Fruit fly (Drosophila melanogaster) whole organism, embryonic: Measurements from ENCODE around the gene Srg3.

Experiments used
- Abd-B ChIP-seq: fragments of 200-800 bp; sonication (Bioruptor generic); optimal IDR thresholded peaks from 2 replicates; lab custom pipeline; 2018; ENCODE audit warnings: missing biosample characterization, mild to moderate bottlenecking, missing genetic modification characterization, moderate library complexity
- CG1647 ChIP-seq: fragments of 200-800 bp; sonication (Bioruptor generic); optimal IDR thresholded peaks from 3 replicates; lab custom pipeline; 2016; ENCODE audit warnings: missing biosample characterization, missing genetic modification characterization
- Deaf1 ChIP-seq: fragments of 200-800 bp; optimal IDR thresholded peaks from 3 replicates; lab custom pipeline; 2019; ENCODE audit warnings: missing biosample characterization, mild to moderate bottlenecking, missing genetic modification characterization, moderate library complexity
- Dip2 ChIP-seq: fragments of 200-800 bp; sonication (Bioruptor generic); IDR thresholded peaks from 2 replicates; pipeline ENCODE4 v1.3.6; 2022; ENCODE audit warnings: missing biosample characterization, missing genetic modification characterization
- Hr78 ChIP-seq, 2 experiments: fragments of 200-800 bp in 1 of 2; fragments of >200 bp in 1 of 2; sonication (Bioruptor generic) in 1 of 2; optimal IDR thresholded peaks; 2 replicates each; lab custom pipeline; 2017 to 2019; ENCODE audit warnings: missing biosample characterization in 2 of 2, missing genetic modification characterization in 2 of 2, mild to moderate bottlenecking in 1 of 2, moderate library complexity in 1 of 2
- MESR4 ChIP-seq: fragments of 200-800 bp; sonication (Bioruptor generic); optimal IDR thresholded peaks from 2 replicates; lab custom pipeline; 2018; ENCODE audit warnings: missing biosample characterization, mild to moderate bottlenecking, missing genetic modification characterization, moderate library complexity
- bigmax ChIP-seq: fragments of 200-800 bp; sonication (Bioruptor generic); optimal IDR thresholded peaks from 2 replicates; lab custom pipeline; 2018; ENCODE audit warnings: missing biosample characterization, mild to moderate bottlenecking, missing genetic modification characterization
- crp ChIP-seq, 2 experiments: fragments of 200-800 bp; sonication (Bioruptor generic); optimal IDR thresholded peaks; 2 replicates in 1 of 2; 3 replicates in 1 of 2; lab custom pipeline; 2017; ENCODE audit warnings: missing biosample characterization in 2 of 2, missing genetic modification characterization in 2 of 2, mild to moderate bottlenecking in 1 of 2, moderate library complexity in 1 of 2
- insv ChIP-seq, 2 experiments: fragments of 200-800 bp; sonication (Bioruptor generic); optimal IDR thresholded peaks; 3 replicates each; lab custom pipeline; 2016 to 2018; ENCODE audit warnings: missing biosample characterization in 2 of 2, missing genetic modification characterization in 2 of 2
- repo ChIP-seq: fragments of 200-800 bp; sonication (Bioruptor generic); optimal IDR thresholded peaks from 2 replicates; lab custom pipeline; 2016; ENCODE audit warnings: missing biosample characterization, missing genetic modification characterization
- slbo ChIP-seq: fragments of 200-800 bp; sonication (Bioruptor generic); IDR thresholded peaks from 2 replicates; pipeline ENCODE4 v1.3.6; 2022; ENCODE audit warnings: missing biosample characterization, missing genetic modification characterization
- stc ChIP-seq: fragments of 200-800 bp; sonication (Bioruptor generic); IDR thresholded peaks from 2 replicates; pipeline ENCODE4 v1.3.6; 2022; ENCODE audit warnings: missing biosample characterization, missing genetic modification characterization
- zfh2 ChIP-seq: fragments of 200-800 bp; sonication (Bioruptor generic); optimal IDR thresholded peaks from 2 replicates; lab custom pipeline; 2016; ENCODE audit warnings: missing biosample characterization, missing genetic modification characterization

- no peak for TF ChIP-seq Deaf1 (tag; lab: Kevin White, UChicago)
- no peak for TF ChIP-seq Abd-B (GFP tag; lab: Kevin White, UChicago)
- no peak for TF ChIP-seq crp (GFP tag; optimal IDR thresholded peaks at IDR 0.05; lab: Kevin White, UChicago)
- no peak for TF ChIP-seq repo (GFP tag; lab: Kevin White, UChicago)
- TF ChIP-seq zfh2 (GFP tag; lab: Kevin White, UChicago): no peak
- no peak for TF ChIP-seq bigmax
- TF ChIP-seq insv (GFP tag; optimal IDR thresholded peaks at IDR 0.05; lab: Kevin White, UChicago): no peak
- no peak for TF ChIP-seq slbo
- no peak for TF ChIP-seq stc (GFP tag; lab: Robert Waterston, UW)
- no peak for TF ChIP-seq MESR4 (GFP tag; lab: Kevin White, UChicago)
- no peak for TF ChIP-seq Dip2 (GFP tag; lab: Robert Waterston, UW)
- no peak for TF ChIP-seq Hr78 (GFP tag; optimal IDR thresholded peaks at IDR 0.05; lab: Kevin White, UChicago)
- TF ChIP-seq CG1647: no peak
Observed at dm6 chr3L:9489627-9490026, 46.6 kb downstream of the Srg3 start.
